Fruit fly (Drosophila melanogaster): Measurements from ENCODE around the gene Mrgn1.

Mrgn1 gene

DNA sequence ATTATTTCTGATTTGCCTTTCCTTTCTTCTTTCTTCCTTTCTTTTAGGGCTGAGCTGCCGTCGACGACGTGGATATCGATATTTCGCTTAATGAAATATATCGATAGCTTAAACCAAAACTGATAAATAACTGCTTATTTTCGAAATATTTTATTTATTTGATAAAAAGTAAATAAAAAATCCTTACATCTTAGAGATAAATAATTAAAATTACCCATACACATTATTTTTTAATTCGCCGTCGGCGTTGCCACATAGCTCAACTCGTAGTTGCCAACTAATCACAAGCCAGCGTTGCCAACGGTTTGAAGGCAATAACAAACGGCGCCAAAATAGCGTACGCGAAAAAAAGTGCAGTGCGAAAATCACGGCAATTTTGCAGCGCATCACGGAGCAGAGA lies at the start of gene Mrgn1, which contains the start of gene mus101:
Mrgn1 (minus strand) TSS at position 44 of the 400 bp plus-strand sequence.
mus101 (plus strand) TSS at position 313 of the 400 bp plus-strand sequence.
- no peak for TF ChIP-seq noc (tag; optimal IDR thresholded peaks at IDR 0.05)

DNA sequence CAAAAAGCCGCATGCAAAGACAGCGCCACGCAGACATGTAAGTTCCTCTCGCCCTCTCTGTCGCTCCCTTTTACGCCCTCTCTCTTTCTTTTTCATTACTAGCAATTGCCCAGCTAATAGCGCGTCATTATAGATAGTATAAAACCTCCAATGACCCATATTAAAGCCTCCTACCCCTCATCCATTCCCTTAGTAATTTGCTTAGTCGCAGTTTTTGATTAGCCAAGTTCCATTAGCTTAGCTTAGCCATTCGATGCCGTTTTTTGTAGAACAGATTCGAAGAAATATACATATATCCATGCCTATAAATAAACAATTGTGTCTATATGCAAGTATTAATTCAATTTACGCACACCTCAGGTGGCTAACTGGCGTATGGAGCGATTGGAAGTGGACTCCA lies 49.0 kb upstream of the Mrgn1 start:
- TF ChIP-seq noc (tag; optimal IDR thresholded peaks at IDR 0.05) = no peak

DNA sequence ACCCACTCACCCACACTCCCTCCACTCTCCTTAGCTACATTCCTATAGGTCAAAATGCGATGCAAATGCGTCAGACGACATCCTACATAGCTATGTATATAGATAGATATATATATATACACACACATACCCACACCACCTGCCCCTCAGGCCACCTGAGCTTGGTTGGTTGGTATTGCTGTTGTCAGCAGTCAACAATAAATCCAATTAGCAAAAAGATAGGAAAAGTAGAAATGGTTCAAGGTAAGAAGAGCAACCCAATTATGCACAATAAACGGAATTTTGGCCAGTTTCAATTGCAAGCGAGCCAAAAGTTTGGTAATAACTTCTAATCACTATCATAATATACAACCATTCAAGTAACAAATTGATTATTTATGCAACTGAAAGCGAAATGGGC lies 44.7 kb upstream of the Mrgn1 start:
- no peak for TF ChIP-seq noc (tag; optimal IDR thresholded peaks at IDR 0.05)

DNA sequence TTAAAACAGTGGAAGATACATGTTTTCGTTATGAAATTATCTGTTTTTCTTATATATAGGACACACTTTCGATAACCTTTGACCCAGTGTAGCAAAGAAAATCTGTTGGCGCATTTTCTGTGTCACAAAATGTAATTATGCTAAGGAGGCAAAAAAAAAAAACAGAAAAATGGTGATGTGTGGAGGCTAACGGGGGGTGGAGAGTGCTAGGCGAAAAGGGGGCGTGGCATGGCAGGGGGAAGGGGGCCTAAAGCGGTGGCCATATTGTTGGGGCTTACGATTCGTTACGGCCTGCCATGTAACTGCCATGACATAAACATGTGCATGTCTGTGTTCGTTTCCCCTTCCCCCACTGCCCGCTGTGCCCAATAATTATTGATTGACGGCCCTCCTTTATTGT lies 43.4 kb upstream of the Mrgn1 start:
- TF ChIP-seq noc (tag; optimal IDR thresholded peaks at IDR 0.05) = no peak

DNA sequence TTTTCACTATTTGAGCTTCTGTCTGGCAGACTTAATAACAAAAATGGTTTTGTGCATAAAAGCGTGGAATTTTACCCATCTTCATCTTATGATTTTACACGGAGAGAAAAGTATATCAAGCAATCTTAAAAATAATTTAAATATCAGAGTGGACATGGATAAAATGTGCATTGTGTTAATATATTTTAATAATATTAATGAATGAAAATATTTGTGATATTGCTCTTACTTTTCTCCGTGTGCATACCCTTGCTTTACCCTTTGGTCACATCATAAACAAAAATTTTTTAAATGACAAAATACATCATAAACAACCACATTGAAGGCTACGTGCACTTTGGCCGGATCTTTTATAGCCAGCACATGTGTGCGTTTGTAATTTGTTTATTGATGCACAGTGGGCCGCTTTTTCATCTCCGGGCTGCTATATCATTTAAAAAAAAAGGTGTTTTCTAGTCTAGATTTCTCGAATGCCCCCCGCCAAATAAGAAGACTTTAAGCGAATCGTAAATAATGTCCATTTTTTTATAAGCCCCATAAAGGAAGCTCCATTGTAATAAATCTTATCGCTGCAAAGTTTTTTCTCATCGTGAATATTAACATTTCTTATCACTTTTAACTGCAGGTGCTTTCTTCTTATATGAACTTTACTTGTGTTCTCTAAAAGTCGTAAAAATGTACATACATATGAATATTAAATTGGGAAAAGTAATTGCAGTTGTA lies 42.8 kb upstream of the Mrgn1 start:
- TF ChIP-seq noc (tag; optimal IDR thresholded peaks at IDR 0.05) = peak; percentile 48

DNA sequence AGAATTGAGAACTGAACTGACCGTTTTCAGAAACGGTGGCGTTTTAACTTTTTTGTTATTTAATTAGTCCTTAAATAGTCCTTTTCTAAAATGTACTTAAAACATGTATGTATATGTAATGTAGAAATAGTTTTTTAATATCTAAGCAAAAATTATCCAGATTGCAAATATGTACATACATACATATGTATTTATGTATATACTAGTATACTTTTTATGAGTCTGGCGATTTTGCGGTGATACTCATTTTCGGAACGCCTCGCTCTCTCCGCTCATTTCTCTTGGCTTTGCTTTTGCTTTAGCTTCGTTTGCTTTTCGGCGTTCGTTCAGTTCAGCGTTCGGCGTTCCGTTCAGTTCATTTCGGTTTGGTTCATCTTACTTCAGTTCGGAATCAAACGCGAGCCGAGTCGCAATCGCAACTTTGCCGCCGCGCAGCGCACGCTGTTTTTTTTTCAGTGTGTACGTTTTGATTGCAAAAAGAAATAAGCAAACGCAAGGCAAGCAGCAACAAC lies 40.7 kb upstream of the Mrgn1 start, which contains the start of gene rdgB:
rdgB (plus strand) TSS at position 381 of the 512 bp plus-strand sequence.
- peak; percentile 14 for TF ChIP-seq noc (tag; optimal IDR thresholded peaks at IDR 0.05)

DNA sequence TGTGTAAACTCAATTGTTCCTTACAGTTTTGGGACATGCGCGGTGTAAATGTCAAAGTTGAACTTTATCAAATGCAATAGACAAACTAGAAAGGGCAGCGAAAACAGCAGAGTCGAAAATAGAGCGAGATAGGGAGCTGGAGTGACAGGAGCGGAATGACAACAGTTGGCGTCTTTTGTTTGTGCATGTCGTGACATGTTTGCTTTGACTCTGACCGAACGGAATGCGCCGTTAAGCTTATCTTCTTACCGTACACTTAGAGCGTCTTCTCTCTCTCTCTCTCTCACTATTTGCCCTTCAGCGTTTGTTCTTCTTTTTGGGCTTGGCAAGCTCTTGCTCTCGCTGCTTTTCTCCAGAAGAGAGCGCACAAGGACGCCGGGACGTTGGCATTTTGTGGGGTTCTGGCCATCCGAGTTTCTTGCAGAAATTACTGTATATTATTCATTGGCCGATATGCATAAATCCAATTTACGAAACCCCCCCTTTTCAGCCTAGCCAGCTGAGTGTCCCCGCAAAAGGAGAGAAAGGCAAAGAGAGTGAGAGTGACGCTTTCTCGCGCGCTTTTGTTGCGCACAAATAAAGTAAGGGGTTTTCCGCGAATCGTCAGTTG lies 40.1 kb upstream of the Mrgn1 start:
- no peak for TF ChIP-seq noc (tag; optimal IDR thresholded peaks at IDR 0.05)

DNA sequence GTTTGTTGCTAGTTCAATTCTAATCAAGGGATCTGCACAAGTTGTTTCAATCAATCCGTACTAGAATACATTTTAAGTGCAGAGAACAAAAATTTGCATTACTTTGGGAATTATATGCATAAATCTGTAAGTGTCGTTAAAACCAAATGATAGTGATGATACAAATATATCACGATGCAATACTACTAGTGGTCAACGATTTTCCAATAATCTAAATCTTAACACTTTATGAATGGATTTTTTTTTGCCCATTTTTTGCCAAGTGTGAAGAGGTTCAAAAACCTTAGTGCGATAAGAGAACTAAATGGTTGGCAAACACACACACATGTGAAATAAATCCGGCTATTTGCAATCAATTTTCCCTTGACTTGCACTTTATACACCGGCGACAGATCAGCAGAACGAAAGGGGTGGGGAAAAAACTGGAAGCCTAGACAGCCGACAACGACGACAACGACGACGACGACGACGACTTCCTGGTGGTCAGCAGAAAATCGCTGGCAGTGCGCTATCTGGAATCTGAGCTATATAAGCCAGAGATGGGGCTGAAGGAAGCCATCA lies 37.3 kb upstream of the Mrgn1 start, which contains the start of gene Yp3:
Yp3 (plus strand) TSS at position 558 of the 561 bp plus-strand sequence.
- TF ChIP-seq noc (tag; optimal IDR thresholded peaks at IDR 0.05) = no peak

DNA sequence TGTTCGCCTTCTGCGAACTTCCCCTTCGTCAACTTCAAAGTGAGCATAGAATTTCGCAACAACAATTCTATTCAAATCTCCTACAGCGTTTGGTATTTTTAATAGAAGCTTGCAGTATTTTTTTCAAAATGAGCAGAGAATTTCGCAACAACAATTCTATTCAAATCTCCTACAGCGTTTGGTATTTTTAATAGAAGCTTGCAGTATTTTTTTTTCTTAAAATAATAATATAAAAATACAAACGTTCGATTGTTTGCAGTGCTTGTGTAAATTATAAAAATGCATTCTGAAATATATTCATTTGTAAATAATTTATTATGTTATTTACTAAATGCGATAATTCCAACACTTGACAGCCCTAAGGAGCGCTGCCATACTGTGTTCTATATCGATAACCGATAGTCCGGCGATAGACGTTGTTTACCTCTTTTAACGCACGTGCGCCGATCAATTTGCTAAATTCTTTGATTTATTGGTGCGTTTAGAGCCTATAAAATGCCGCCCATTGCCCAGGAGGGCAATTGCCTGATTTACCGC lies 35.1 kb upstream of the Mrgn1 start, which contains the start of the genes CG32625 and Rtc1:
CG32625 (minus strand) TSS at position 51 of the 537 bp plus-strand sequence.
Rtc1 (plus strand) TSS at position 404 of the 537 bp plus-strand sequence.
- TF ChIP-seq noc (tag; optimal IDR thresholded peaks at IDR 0.05) = peak; percentile 38

DNA sequence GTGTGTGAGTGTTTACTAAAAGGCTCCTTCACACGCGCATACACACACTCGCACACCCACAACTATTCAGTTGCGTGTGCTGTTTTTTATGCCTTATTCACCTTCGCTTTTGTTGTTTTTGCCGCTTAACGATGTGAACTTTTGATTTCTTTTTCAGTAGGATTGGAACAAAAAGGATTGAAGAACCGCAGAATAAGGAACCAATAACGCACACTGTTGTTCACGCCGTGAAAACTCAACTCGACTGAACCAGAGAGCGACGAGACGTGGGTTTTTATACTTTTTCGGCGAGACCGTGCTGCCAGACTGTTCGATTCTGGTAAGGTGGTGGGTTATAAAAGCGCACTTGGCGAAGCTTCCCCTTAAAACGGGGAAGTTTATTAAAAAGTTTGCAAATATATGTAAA lies 33.4 kb upstream of the Mrgn1 start, which contains the start of gene Pdcd4:
Pdcd4 (minus strand) TSS at position 255 of the 406 bp plus-strand sequence.
- no peak for TF ChIP-seq noc (tag; optimal IDR thresholded peaks at IDR 0.05)

DNA sequence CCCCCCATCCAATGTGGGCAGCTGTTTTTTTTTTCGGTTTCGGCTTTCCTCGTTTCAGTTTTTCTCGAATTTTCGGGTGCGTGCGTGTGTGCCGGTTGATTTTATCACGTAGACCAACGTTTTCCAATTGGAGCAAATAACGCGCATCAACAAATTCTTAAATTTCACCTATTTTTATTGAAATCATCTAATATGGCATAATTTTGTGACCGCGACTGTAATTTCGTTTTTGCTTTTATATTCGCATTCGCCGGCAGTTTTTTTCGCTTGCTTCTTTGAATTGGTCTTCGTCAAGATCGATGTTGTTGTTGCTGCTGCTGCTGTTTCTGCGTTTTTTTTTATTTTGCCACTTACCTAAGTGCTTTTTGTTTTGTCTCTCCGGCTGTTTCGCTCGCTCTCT lies 32.7 kb upstream of the Mrgn1 start:
- no peak for TF ChIP-seq noc (tag; optimal IDR thresholded peaks at IDR 0.05)

DNA sequence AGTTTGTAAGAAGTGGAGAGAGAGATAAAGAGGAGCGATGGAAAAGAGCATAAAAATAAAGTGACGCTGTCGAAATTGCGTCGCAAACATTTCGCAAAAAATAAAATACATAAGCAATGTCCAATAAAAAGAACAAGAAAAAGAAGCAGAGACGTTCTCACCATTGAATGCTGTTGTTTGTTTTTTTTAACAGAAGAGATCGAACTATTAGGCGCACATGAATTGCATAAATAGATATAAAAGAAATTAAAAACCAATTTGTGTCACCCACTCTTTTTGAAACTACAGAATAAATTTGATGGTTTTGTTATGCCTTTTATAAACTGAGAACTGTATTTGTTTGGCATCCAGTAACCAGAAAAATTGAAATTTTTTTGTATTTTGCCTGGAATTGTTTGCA lies 32.0 kb upstream of the Mrgn1 start:
- TF ChIP-seq noc (tag; optimal IDR thresholded peaks at IDR 0.05) = no peak

DNA sequence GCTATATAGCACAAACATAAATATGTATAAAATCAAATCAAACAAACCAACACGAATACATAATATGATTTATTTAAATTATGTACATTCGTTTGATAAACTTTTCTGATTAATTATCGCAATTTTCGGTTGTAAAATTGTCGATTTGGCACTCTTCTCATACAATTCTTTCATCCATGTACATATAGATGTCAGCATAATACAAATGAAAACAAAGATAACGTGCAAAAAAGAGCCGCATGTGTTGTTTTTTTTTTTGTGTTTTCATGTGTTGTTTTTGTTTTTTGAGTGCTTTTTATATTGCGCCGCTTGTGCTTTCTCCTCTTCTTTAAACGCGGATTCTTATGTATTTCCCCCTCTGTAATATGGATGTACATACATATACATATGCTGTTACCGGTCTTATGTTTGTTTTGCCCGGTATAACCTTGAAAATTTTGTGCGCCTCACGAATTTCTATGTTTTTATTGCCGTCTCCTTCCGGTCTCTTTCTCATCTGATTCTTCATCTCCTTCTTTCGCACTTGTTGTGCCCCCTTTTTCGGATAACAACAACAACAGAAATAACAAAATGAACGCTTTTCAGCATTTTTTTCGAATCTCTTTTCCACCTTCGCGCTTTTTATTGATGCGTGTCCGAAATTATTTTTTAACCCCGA lies 31.5 kb upstream of the Mrgn1 start:
- no peak for TF ChIP-seq noc (tag; optimal IDR thresholded peaks at IDR 0.05)

DNA sequence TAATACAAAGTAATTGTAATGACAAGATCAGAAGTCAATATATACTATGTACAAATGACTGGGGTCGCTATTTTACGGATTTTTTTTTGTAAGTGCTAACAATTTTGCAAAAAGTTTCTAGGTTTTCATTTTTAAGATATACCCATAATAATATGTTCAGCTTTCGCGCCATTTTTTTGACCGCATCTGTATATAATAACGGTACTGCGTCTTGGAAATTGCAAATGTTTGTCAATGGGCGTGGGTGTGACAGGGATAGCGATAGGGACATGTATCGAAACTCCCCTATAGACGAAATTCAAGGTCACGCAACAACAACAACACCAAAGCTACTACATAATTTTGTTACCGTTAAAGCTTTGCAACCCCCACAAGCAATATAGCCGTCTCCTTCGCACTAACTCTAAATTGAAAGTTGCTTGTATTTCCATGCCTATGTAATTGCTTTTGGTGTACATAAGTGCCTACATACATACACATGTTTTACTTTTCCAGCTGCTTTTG lies 30.8 kb upstream of the Mrgn1 start:
- TF ChIP-seq noc (tag; optimal IDR thresholded peaks at IDR 0.05) = no peak

DNA sequence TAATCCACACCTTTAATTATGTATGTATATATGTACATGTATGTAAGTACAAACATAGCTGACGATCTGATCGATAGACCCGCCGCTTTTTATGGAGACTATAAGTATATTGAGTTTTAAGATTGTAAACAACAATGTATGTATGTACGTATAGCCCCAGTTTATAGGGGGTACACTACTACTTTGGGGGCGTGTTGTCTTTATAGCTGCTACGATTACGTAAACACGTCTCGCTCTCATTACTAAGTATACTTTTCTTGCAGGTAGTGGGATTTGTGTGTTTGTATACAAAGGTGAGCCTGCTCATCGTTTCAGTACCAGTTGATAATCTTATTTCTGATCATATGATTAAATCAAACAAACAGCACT lies 28.1 kb upstream of the Mrgn1 start:
- TF ChIP-seq noc (tag; optimal IDR thresholded peaks at IDR 0.05) = no peak
